Worm (Caenorhabditis elegans): ENCODE results near the gene immp-2.

ce11 chrIV:972401-972800 lies 33.3 kb downstream of the immp-2 start:
- TF ChIP-seq nhr-11 (tag; optimal IDR thresholded peaks at IDR 0.05) (no peak), lir-3 (tag; optimal IDR thresholded peaks at IDR 0.05; ENCODE audit: poor library complexity) (no peak), nhr-237 (tag; optimal IDR thresholded peaks at IDR 0.05) (no peak)

All from whole organism, L1 larva.